Fruit fly (Drosophila melanogaster): ENCODE data around the gene CG32152.

The CG32152 gene

DNA sequence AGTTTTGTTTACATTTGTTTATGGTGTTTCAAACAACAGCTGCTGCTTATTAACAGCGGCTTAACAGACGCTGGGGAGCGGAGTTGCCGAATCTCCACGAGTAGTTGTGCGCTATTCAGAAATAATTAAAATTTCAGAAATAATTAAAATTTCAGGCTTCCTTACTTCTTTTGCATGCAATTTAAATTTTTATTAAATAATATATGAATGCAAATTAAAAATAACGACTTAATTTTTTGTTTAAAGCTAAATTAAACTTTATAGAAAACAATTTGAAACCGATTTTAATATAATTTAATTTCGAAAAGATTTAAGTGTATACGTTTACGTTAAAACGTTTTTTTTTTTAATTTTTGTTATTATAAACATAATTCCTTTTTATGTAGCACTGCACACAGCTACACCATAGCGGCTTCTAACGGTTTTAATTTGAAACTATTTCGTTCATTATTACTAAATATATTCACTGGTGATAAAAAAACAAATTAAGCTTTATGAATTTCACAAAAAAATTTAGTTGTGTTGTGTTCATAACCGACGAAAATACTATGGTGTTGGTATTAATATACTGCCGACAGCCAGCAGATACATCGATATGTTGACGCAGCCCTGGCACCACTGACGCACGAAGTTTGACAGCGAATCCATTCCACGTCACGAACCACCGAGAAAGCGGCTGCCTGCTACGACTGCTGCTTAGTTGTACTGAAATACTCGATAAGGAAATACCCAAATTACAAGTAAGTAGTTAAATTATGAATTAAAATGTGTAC is 14.7 kb downstream of the CG32152 start, which contains the start of gene SsRbeta (continued):
- peak; percentile 35 for TF ChIP-seq phol (tag; optimal IDR thresholded peaks at IDR 0.05)
- 0 out of 2 replicates have a peak, but pooled peaks have one; percentile 48 for TF ChIP-seq wdn (GFP tag; IDR thresholded peaks at IDR 0.05)
- TF ChIP-seq H2.0 (GFP tag; IDR thresholded peaks at IDR 0.05): peak; percentile 76
- TF ChIP-seq E2f1 (GFP tag; IDR thresholded peaks at IDR 0.05): peak; percentile 66
- peak; percentile 48 for TF ChIP-seq wek (GFP tag; optimal IDR thresholded peaks at IDR 0.05)
- TF ChIP-seq pb (GFP tag; optimal IDR thresholded peaks at IDR 0.05): no peak
- peak; percentile 61 for TF ChIP-seq Sry-β (GFP tag; optimal IDR thresholded peaks at IDR 0.05)
- TF ChIP-seq kni (GFP tag; optimal IDR thresholded peaks at IDR 0.05): peak; percentile 5
- no peak for TF ChIP-seq Lim3 (GFP tag; IDR thresholded peaks at IDR 0.05)
- peak; percentile 7; the same call in 1 of the 3 replicates for TF ChIP-seq Aef1 (GFP tag; IDR thresholded peaks at IDR 0.05)
- peak; percentile 44 for TF ChIP-seq sob (GFP tag; IDR thresholded peaks at IDR 0.05)
- peak; percentile 51 for TF ChIP-seq HLH3B (GFP tag; IDR thresholded peaks at IDR 0.05)
- no peak for TF ChIP-seq CG15073 (GFP tag; optimal IDR thresholded peaks at IDR 0.05)
- TF ChIP-seq YL-1 (GFP tag; optimal IDR thresholded peaks at IDR 0.05): peak; percentile 90
- TF ChIP-seq CG14710 (tag; optimal IDR thresholded peaks at IDR 0.05): peak; percentile 40
- no peak for TF ChIP-seq CG10147 (GFP tag; optimal IDR thresholded peaks at IDR 0.05)
- no peak for TF ChIP-seq zf30C (GFP tag; optimal IDR thresholded peaks at IDR 0.05)
- TF ChIP-seq Sin3A (optimal IDR thresholded peaks at IDR 0.05): peak; percentile 37
- TF ChIP-seq CG17568 (GFP tag; optimal IDR thresholded peaks at IDR 0.05): no peak
- TF ChIP-seq CG12155 (GFP tag; optimal IDR thresholded peaks at IDR 0.05): no peak
- no peak for TF ChIP-seq lbe (GFP tag; optimal IDR thresholded peaks at IDR 0.05)
- peak; percentile 48 for TF ChIP-seq Xbp1 (GFP tag; optimal IDR thresholded peaks at IDR 0.05)
- peak; percentile 48 for TF ChIP-seq CG15696 (tag; optimal IDR thresholded peaks at IDR 0.05)
- no peak for TF ChIP-seq toy (GFP tag; IDR thresholded peaks at IDR 0.05)
- peak; percentile 33 for TF ChIP-seq Tbp (GFP tag; optimal IDR thresholded peaks at IDR 0.05)
- TF ChIP-seq CG8924 (tag; optimal IDR thresholded peaks at IDR 0.05): peak; percentile 5
- peak; percentile 15 for TF ChIP-seq CG15601 (tag; optimal IDR thresholded peaks at IDR 0.05)
- TF ChIP-seq CG34224 (GFP tag; IDR thresholded peaks at IDR 0.05; ENCODE audit: partially characterized antibody): peak; percentile 59
- no peak for TF ChIP-seq scrt (GFP tag; optimal IDR thresholded peaks at IDR 0.05)
- peak; percentile 43; the same call in 2 of the 3 replicates for TF ChIP-seq CG14860 (GFP tag; IDR thresholded peaks at IDR 0.05; ENCODE audit: partially characterized antibody)
- no peak for TF ChIP-seq maf-S (GFP tag; optimal IDR thresholded peaks at IDR 0.05)
- TF ChIP-seq nom (GFP tag; optimal IDR thresholded peaks at IDR 0.05): no peak
- peak; percentile 46 for TF ChIP-seq CoRest (tag; optimal IDR thresholded peaks at IDR 0.05)
- TF ChIP-seq CG33213 (GFP tag; optimal IDR thresholded peaks at IDR 0.05): no peak
- TF ChIP-seq CG9932 (GFP tag; IDR thresholded peaks at IDR 0.05): peak; percentile 76
- TF ChIP-seq Mes4 (GFP tag; optimal IDR thresholded peaks at IDR 0.05): no peak
- TF ChIP-seq Hr39 (optimal IDR thresholded peaks at IDR 0.05): no peak
- TF ChIP-seq CG14667 (GFP tag; IDR thresholded peaks at IDR 0.05): peak; percentile 23
- peak; percentile 46 for TF ChIP-seq CG10366 (GFP tag; IDR thresholded peaks at IDR 0.05)
- peak; percentile 26 for TF ChIP-seq HmgZ (tag; optimal IDR thresholded peaks at IDR 0.05)
- TF ChIP-seq Drgx (GFP tag; IDR thresholded peaks at IDR 0.05): no peak; the same call in 1 of the 2 replicates
- peak; percentile 34 for TF ChIP-seq pita (GFP tag; optimal IDR thresholded peaks at IDR 0.05)
- TF ChIP-seq CG32772 (GFP tag; IDR thresholded peaks at IDR 0.05): peak; percentile 48; the same call in 1 of the 2 replicates
- peak; percentile 43 for TF ChIP-seq CG14441 (GFP tag; IDR thresholded peaks at IDR 0.05)
- TF ChIP-seq ci (GFP tag; IDR thresholded peaks at IDR 0.05): peak; percentile 83
- peak; percentile 43 for TF ChIP-seq CG18262 (tag; optimal IDR thresholded peaks at IDR 0.05)
- TF ChIP-seq vnd (GFP tag; IDR thresholded peaks at IDR 0.05; ENCODE audit: partially characterized antibody): 0 out of 3 replicates have a peak, but pooled peaks have one; percentile 39
- 0 out of 2 replicates have a peak, but pooled peaks have one; percentile 48 for TF ChIP-seq CG31224 (GFP tag; IDR thresholded peaks at IDR 0.05)
- no peak for TF ChIP-seq CG15479 (GFP tag; optimal IDR thresholded peaks at IDR 0.05)
- peak; percentile 51 for TF ChIP-seq Sox102F (GFP tag; optimal IDR thresholded peaks at IDR 0.05)
